Worm (Caenorhabditis elegans): ENCODE measurements around the gene mks-2.
A peak's percentile ranks its signal among the peaks of the same experiment; 100 is the strongest.

DNA sequence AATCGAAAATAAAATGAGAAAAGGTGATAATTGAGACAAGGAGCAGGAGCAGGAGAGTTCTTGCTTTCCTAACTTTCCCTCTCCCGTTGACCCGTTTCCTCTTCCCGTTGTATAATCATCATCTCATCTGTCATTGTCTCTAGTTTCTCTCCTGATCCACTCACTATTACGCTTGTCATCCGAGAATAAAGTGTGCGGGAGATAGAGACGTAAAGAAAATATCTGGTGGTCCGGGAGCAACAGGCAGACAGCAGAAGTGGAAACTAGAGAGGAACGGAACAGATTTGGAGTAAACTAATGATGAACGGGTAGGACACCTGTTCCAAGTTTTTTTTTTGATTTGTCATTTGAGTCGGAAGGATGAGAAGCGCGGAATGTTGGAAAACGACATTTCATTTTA, 49.0 kb downstream of the mks-2 start:
- TF ChIP-seq aly-2 (tag; optimal IDR thresholded peaks at IDR 0.05) (no peak), tlp-1 (tag; optimal IDR thresholded peaks at IDR 0.05) (no peak), lsy-2 (tag; optimal IDR thresholded peaks at IDR 0.05) (no peak), hpl-2 (GFP tag; optimal IDR thresholded peaks at IDR 0.05) (no peak), nhr-12 (tag; optimal IDR thresholded peaks at IDR 0.05) (no peak), unc-130 (tag; optimal IDR thresholded peaks at IDR 0.05) (peak; percentile 3), lin-35 (GFP tag; optimal IDR thresholded peaks at IDR 0.05) (no peak), nhr-11 (tag; optimal IDR thresholded peaks at IDR 0.05) (no peak), C34B4.2 (tag; optimal IDR thresholded peaks at IDR 0.05) (no peak), zag-1 (tag; optimal IDR thresholded peaks at IDR 0.05) (no peak), skn-1 (tag; optimal IDR thresholded peaks at IDR 0.05) (no peak), ztf-11 (tag; optimal IDR thresholded peaks at IDR 0.05) (no peak), pqm-1 (tag; optimal IDR thresholded peaks at IDR 0.05) (no peak)
